Worm (Caenorhabditis elegans) whole organism, L4 larva: ENCODE data around the gene ZK899.1.
"Not testable (repeated sequence)": the region's sequence is repeated elsewhere in the genome, so short reads cannot be mapped to it uniquely, and the experiment has no call there.

ENCODE experiments used
- F26F4.8 ChIP-seq: fragments of 200-800 bp; sonication (Bioruptor generic); conservative IDR thresholded peaks from 2 replicates; pipeline ENCODE4 v1.3.6; 2022; ENCODE audit warnings: missing genetic modification characterization, missing compliant biosample characterization
- ama-1 ChIP-seq: fragments of 150-350 bp; optimal IDR thresholded peaks from 2 replicates; lab custom pipeline; 2014; ENCODE audit warnings: inconsistent platforms, mixed read lengths
- daf-12 ChIP-seq: fragments of 150-350 bp; optimal IDR thresholded peaks from 2 replicates; lab custom pipeline; 2014; ENCODE audit warnings: missing biosample characterization, missing genetic modification reagents, missing genetic modification characterization
- dve-1 ChIP-seq: sonication (generic microtip); optimal IDR thresholded peaks from 2 replicates; lab custom pipeline; 2017; ENCODE audit warnings: antibody characterized with exemption, mild to moderate bottlenecking, missing genetic modification characterization, missing compliant biosample characterization; ENCODE audit not compliant: insufficient read depth
- egl-27 ChIP-seq: sonication (generic microtip); optimal IDR thresholded peaks from 3 replicates; lab custom pipeline; 2017; ENCODE audit warnings: missing biosample characterization, missing genetic modification reagents, missing genetic modification characterization
- fkh-10 ChIP-seq: fragments of 150-350 bp; optimal IDR thresholded peaks from 2 replicates; lab custom pipeline; 2014; ENCODE audit warnings: missing biosample characterization, missing genetic modification reagents, missing genetic modification characterization
- mep-1 ChIP-seq: fragments of 150-350 bp; sonication (generic microtip); optimal IDR thresholded peaks from 3 replicates; lab custom pipeline; 2014; ENCODE audit warnings: missing biosample characterization, missing genetic modification characterization
- nhr-11 ChIP-seq: fragments of 150-350 bp; optimal IDR thresholded peaks from 2 replicates; lab custom pipeline; 2014; ENCODE audit warnings: missing biosample characterization, missing genetic modification characterization
- pha-4 ChIP-seq, 2 experiments: fragments of 150-350 bp in 1 of 2; fragments of 200-800 bp in 1 of 2; sonication (Bioruptor generic) in 1 of 2; IDR thresholded peaks in 1 of 2; optimal IDR thresholded peaks in 1 of 2; 2 replicates each; pipeline versions ENCODE4 v1.3.6 to Lab custom; 2014 to 2022; ENCODE audit warnings: missing genetic modification characterization in 2 of 2, missing genetic modification reagents in 2 of 2, missing biosample characterization in 1 of 2, missing compliant biosample characterization in 1 of 2
- set-16 ChIP-seq: fragments of 200-800 bp; sonication (Bioruptor generic); IDR thresholded peaks from 2 replicates; pipeline ENCODE4 v1.3.6; 2022; ENCODE audit warnings: missing genetic modification reagents, missing genetic modification characterization, missing compliant biosample characterization
- spr-3 ChIP-seq: fragments of 200-800 bp; sonication (Bioruptor generic); optimal IDR thresholded peaks from 2 replicates; lab custom pipeline; 2018; ENCODE audit warnings: mild to moderate bottlenecking, missing genetic modification characterization, missing compliant biosample characterization
- unc-130 ChIP-seq: sonication (generic microtip); optimal IDR thresholded peaks from 2 replicates; lab custom pipeline; 2016; ENCODE audit warnings: missing genetic modification reagents, missing genetic modification characterization, missing compliant biosample characterization
- zip-11 ChIP-seq: fragments of 200-800 bp; sonication (Bioruptor generic); IDR thresholded peaks from 2 replicates; pipeline ENCODE4 v1.3.6; 2022; ENCODE audit warnings: missing genetic modification characterization, missing compliant biosample characterization
- ztf-11 ChIP-seq: fragments of 150-350 bp; optimal IDR thresholded peaks from 2 replicates; lab custom pipeline; 2014; ENCODE audit warnings: missing biosample characterization, missing genetic modification characterization

ce11 chrX:9460834-9461233 lies 14.4 kb downstream of the ZK899.1 start, which contains the start of gene ZK899.5:
- not testable (repeated sequence) for TF ChIP-seq ama-1 (lab: Kevin White, UChicago); zip-11 (GFP tag; lab: Robert Waterston, UW); daf-12 (tag; lab: Kevin White, UChicago); nhr-11 (tag; lab: Kevin White, UChicago); unc-130; ztf-11 (tag; lab: Kevin White, UChicago); fkh-10 (GFP tag; lab: Kevin White, UChicago); pha-4 (GFP tag; IDR thresholded peaks at IDR 0.05; lab: Robert Waterston, UW); pha-4 (tag; optimal IDR thresholded peaks at IDR 0.05; lab: Kevin White, UChicago); egl-27 (tag; lab: Kevin White, UChicago); set-16 (GFP tag; lab: Robert Waterston, UW); F26F4.8 (GFP tag; lab: Robert Waterston, UW); spr-3 (GFP tag; lab: Kevin White, UChicago); mep-1; dve-1 (tag; lab: Kevin White, UChicago)
